Worm (Caenorhabditis elegans): ENCODE data around the gene gop-3.

The gop-3 gene

ce11 chrIII:5227831-5228467, 32.5 kb upstream of the gop-3 start, which contains the start of the genes C34E10.12, C34E10.10 and atp-2 (continued):
- TF ChIP-seq rec-8 (tag; optimal IDR thresholded peaks at IDR 0.05) (no peak), cebp-2 (GFP tag; IDR thresholded peaks at IDR 0.05) (no peak), snpc-4 (GFP tag; optimal IDR thresholded peaks at IDR 0.05) (no peak), snpc-4 (tag; optimal IDR thresholded peaks at IDR 0.05) (peak; percentile 24 to 75 (median 40)), chd-7 (tag; optimal IDR thresholded peaks at IDR 0.05) (no peak), attf-3 (GFP tag; conservative IDR thresholded peaks at IDR 0.05) (peak; percentile 57; the same call in 1 of the 2 replicates), let-526 (GFP tag; IDR thresholded peaks at IDR 0.05) (no peak), sdz-38 (tag; optimal IDR thresholded peaks at IDR 0.05) (no peak), T07F8.4 (tag; optimal IDR thresholded peaks at IDR 0.05) (no peak), Y67H2A.10 (GFP tag; conservative IDR thresholded peaks at IDR 0.05) (0 out of 2 replicates have a peak, but pooled peaks have one; percentile 39), ZK185.1 (tag; optimal IDR thresholded peaks at IDR 0.05; ENCODE audit: poor library complexity, severe bottlenecking) (peak; percentile 68), gei-17 (GFP tag; optimal IDR thresholded peaks at IDR 0.05) (no peak), mxl-1 (tag; optimal IDR thresholded peaks at IDR 0.05) (no peak), snpc-1.3 (tag; optimal IDR thresholded peaks at IDR 0.05; ENCODE audit: insufficient read depth) (peak; percentile 62), F10E7.11 (tag; optimal IDR thresholded peaks at IDR 0.05) (no peak), nfya-2 (GFP tag; IDR thresholded peaks at IDR 0.05) (no peak), ceh-40 (GFP tag; IDR thresholded peaks at IDR 0.05) (no peak), attf-6 (GFP tag; IDR thresholded peaks at IDR 0.05) (no peak), aptf-2 (GFP tag; conservative IDR thresholded peaks at IDR 0.05) (no peak), madf-6 (GFP tag; IDR thresholded peaks at IDR 0.05) (peak; percentile 72), F49E8.2 (tag; optimal IDR thresholded peaks at IDR 0.05; ENCODE audit: insufficient read depth) (peak; percentile 72), ceh-91 (GFP tag; IDR thresholded peaks at IDR 0.05) (no peak), ztf-18 (tag; optimal IDR thresholded peaks at IDR 0.05) (peak; percentile 12), madf-8 (GFP tag; conservative IDR thresholded peaks at IDR 0.05) (no peak), egl-18 (GFP tag; IDR thresholded peaks at IDR 0.05) (no peak), ccch-3 (GFP tag; optimal IDR thresholded peaks at IDR 0.05) (no peak), ztf-26 (tag; optimal IDR thresholded peaks at IDR 0.05) (peak; percentile 19), dox-1 (GFP tag; IDR thresholded peaks at IDR 0.05) (peak; percentile 56), B0261.1 (tag; optimal IDR thresholded peaks at IDR 0.05) (no peak), ceh-58 (GFP tag; IDR thresholded peaks at IDR 0.05) (no peak), ekl-4 (GFP tag; IDR thresholded peaks at IDR 0.05) (peak; percentile 59), atf-7 (tag; optimal IDR thresholded peaks at IDR 0.05) (no peak), snpc-3.4 (tag; optimal IDR thresholded peaks at IDR 0.05) (peak; percentile 62), hmg-1.2 (GFP tag; IDR thresholded peaks at IDR 0.05) (peak; percentile 47; the same call in 1 of the 2 replicates), hlh-26 (GFP tag; conservative IDR thresholded peaks at IDR 0.05) (no peak), F37B4.10 (GFP tag; IDR thresholded peaks at IDR 0.05) (no peak), lag-1 (GFP tag; IDR thresholded peaks at IDR 0.05) (no peak), mel-28 (tag; optimal IDR thresholded peaks at IDR 0.05; ENCODE audit: borderline replicate concordance) (no peak), F22D6.2 (tag; optimal IDR thresholded peaks at IDR 0.05) (no peak), ztf-28 (GFP tag; IDR thresholded peaks at IDR 0.05) (no peak), tlf-1 (GFP tag; optimal IDR thresholded peaks at IDR 0.05) (peak; percentile 13), F52B5.7 (tag; optimal IDR thresholded peaks at IDR 0.05) (no peak), dpl-1 (GFP tag; optimal IDR thresholded peaks at IDR 0.05) (peak; percentile 58), aptf-3 (GFP tag; IDR thresholded peaks at IDR 0.05) (no peak), nhr-120 (GFP tag; IDR thresholded peaks at IDR 0.05) (no peak), lin-40 (tag; optimal IDR thresholded peaks at IDR 0.05) (peak; percentile 64), F23B12.7 (tag; optimal IDR thresholded peaks at IDR 0.05; ENCODE audit: insufficient read depth) (peak; percentile 87), zim-3 (tag; optimal IDR thresholded peaks at IDR 0.05) (no peak)

Data from whole organism, young adult.